Worm (Caenorhabditis elegans): ENCODE results near the gene nhr-271.

Gene nhr-271

DNA sequence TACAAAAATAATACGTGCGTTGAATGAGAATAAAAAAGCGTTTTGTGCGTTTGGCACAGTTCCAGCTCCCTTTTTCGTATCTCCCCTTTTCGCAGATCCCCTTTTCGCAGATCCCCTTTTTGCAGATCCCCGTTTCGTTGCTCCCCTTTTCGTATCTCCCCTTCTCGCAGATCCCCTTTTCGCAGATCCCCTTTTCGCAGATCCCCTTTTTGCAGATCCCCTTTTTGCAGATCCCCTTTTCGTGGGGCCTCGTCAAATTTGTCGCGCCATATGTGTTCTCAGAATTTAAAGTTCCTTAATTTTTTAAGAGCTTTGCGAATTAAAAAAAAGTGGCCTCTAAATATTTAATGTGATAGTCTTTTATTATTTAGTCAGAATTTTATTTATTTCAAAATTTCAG lies 27.4 kb downstream of the nhr-271 start, which contains the start of gene Y32B12B.4:
TSS of gene Y32B12B.4 (plus strand) at position 399 of the 400 bp plus-strand sequence.
- TF ChIP-seq dpff-1 (tag; optimal IDR thresholded peaks at IDR 0.05), result no peak
- TF ChIP-seq mel-28 (tag; optimal IDR thresholded peaks at IDR 0.05; ENCODE audit: borderline replicate concordance), result no peak
- TF ChIP-seq F33H1.4 (GFP tag; IDR thresholded peaks at IDR 0.05), result no peak
- no peak for TF ChIP-seq snpc-3.4 (tag; optimal IDR thresholded peaks at IDR 0.05)
- TF ChIP-seq attf-3 (GFP tag; conservative IDR thresholded peaks at IDR 0.05), result no peak
- no peak for TF ChIP-seq sptf-2 (GFP tag; optimal IDR thresholded peaks at IDR 0.05)
- TF ChIP-seq aptf-2 (GFP tag; conservative IDR thresholded peaks at IDR 0.05), result 0 out of 2 replicates have a peak, but pooled peaks have one; percentile 9
- no peak for TF ChIP-seq unc-62 (GFP tag; optimal IDR thresholded peaks at IDR 0.05)
- TF ChIP-seq lag-1 (GFP tag; IDR thresholded peaks at IDR 0.05), result no peak
- TF ChIP-seq lin-35 (GFP tag; optimal IDR thresholded peaks at IDR 0.05), result no peak
- TF ChIP-seq D2030.7 (GFP tag; IDR thresholded peaks at IDR 0.05), result 0 out of 2 replicates have a peak, but pooled peaks have one; percentile 13
- TF ChIP-seq ceh-100 (GFP tag; IDR thresholded peaks at IDR 0.05), result peak; percentile 90
- TF ChIP-seq egl-44 (GFP tag; IDR thresholded peaks at IDR 0.05), result no peak
- TF ChIP-seq unc-130 (GFP tag; optimal IDR thresholded peaks at IDR 0.05), result peak; percentile 34
- TF ChIP-seq somi-1 (GFP tag; optimal IDR thresholded peaks at IDR 0.05), result no peak
- TF ChIP-seq nhr-27 (tag; optimal IDR thresholded peaks at IDR 0.05), result no peak
- TF ChIP-seq tbx-9 (tag; optimal IDR thresholded peaks at IDR 0.05; ENCODE audit: borderline replicate concordance), result no peak
- no peak for TF ChIP-seq F52B5.7 (tag; optimal IDR thresholded peaks at IDR 0.05)
- no peak for TF ChIP-seq chd-7 (tag; optimal IDR thresholded peaks at IDR 0.05)
- TF ChIP-seq athp-1 (tag; optimal IDR thresholded peaks at IDR 0.05), result no peak
- no peak for TF ChIP-seq ztf-6 (GFP tag; IDR thresholded peaks at IDR 0.05)
- no peak for TF ChIP-seq repo-1 (tag; optimal IDR thresholded peaks at IDR 0.05)
- TF ChIP-seq hlh-12 (tag; optimal IDR thresholded peaks at IDR 0.05), result no peak
- TF ChIP-seq egrh-3 (GFP tag; IDR thresholded peaks at IDR 0.05), result 0 out of 2 replicates have a peak, but pooled peaks have one; percentile 5
- TF ChIP-seq lin-40 (tag; optimal IDR thresholded peaks at IDR 0.05), result no peak
- TF ChIP-seq rcor-1 (GFP tag; IDR thresholded peaks at IDR 0.05), result no peak
- TF ChIP-seq nhr-90 (tag; optimal IDR thresholded peaks at IDR 0.05), result no peak
- TF ChIP-seq F22D6.2 (tag; optimal IDR thresholded peaks at IDR 0.05), result no peak
- no peak for TF ChIP-seq K12H6.12 (tag; optimal IDR thresholded peaks at IDR 0.05)

DNA sequence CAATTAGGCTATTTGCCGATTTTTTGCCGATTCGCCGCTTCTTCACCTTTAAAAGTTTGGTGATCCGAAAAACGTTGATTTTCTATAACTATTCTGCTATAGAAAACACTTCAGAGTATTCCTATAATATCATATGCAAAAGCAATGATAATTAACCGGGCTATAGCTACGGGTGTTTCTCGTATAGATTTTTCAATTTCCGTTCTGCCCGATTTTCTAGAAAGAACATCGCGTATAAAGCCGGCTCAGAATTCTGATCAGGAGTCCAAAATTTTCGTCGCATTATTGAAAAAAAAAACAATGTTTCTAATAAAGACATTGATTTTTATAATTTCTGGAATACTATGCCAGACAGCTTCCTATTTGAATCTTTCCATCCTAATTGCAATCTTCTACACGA lies 29.6 kb downstream of the nhr-271 start, which contains the start of gene srbc-65:
TSS of gene srbc-65 (plus strand) at position 301 of the 400 bp plus-strand sequence.
- TF ChIP-seq ztf-3 (GFP tag; optimal IDR thresholded peaks at IDR 0.05), result no peak
- TF ChIP-seq unc-130 (GFP tag; optimal IDR thresholded peaks at IDR 0.05), result no peak
- no peak for TF ChIP-seq tbp1 (GFP tag; optimal IDR thresholded peaks at IDR 0.05)
- no peak for TF ChIP-seq lin-54 (GFP tag; optimal IDR thresholded peaks at IDR 0.05)
- no peak for TF ChIP-seq mcd-1 (GFP tag; IDR thresholded peaks at IDR 0.05)
- TF ChIP-seq sea-2 (GFP tag; IDR thresholded peaks at IDR 0.05), result no peak
- no peak for TF ChIP-seq let-607 (tag; optimal IDR thresholded peaks at IDR 0.05)
- TF ChIP-seq fkh-3 (tag; optimal IDR thresholded peaks at IDR 0.05), result no peak

- peak; percentile 30; the same call in 1 of the 2 replicates for TF ChIP-seq madf-6 (GFP tag; IDR thresholded peaks at IDR 0.05)
- peak; percentile 96 for TF ChIP-seq hsf-1 (GFP tag; IDR thresholded peaks at IDR 0.05)
- TF ChIP-seq pbrm-1 (GFP tag; IDR thresholded peaks at IDR 0.05), result 0 out of 2 replicates have a peak, but pooled peaks have one; percentile 13
- TF ChIP-seq dox-1 (GFP tag; IDR thresholded peaks at IDR 0.05), result peak; percentile 74
- peak; percentile 13 for TF ChIP-seq egrh-3 (GFP tag; IDR thresholded peaks at IDR 0.05)
Measured at ce11 chrV:16548013-16548655, 32.2 kb downstream of the nhr-271 start.

All from whole organism, young adult.